In the genomic region with DNA sequence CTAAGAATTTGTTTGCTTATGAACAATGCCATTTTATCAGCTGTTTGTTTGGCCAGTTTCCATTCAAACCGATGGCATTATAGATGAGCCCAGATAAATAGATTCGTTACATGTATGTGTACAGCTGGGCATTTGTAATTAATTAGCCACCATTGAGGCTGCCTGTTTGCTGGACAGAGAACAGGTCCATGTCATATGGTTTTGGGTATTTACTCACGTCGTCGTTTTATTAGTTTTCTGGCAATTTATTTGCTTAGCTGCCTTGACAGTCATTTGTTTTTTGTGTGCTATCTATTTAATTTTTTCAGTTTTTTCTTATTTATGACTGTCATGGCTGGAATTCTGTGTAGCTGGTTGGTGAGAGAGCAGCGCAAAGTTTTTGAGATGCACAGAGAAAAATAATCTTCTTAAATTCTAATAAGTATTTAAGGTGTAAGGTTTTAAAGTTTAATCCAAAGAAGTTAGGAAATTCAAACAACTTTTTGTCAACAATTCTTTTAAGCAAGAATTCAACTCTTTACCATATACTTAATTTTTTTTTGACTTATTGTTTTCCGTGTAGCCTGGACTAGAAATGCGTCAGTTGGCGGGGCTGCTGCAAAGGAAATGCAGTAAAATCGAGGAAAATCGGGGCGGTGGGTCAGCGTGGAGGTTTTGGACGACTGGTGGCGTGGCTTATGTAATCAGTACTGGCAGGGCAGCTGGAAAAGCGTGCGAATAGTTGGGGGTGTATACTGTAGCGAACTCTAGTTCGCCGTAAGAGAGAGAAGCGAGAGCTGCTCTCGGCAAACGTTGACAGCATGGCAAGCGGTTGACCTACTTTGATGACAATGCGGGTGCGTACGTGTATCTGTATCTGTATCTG, we compare ENCODE assay signal across 1 fruit fly cellular context.
TF ChIP-seq lines count a peak whose summit lies in the region.

No protein-coding gene starts in this region.

TF ChIP-seq in whole organism, embryonic, 481 proteins besides CTCF, POLR2A, EP300 and RAD21 (continued from another document and continues in another):
- no peak for TF ChIP-seq Dref (GFP tag; IDR thresholded peaks at IDR 0.05; lab: Robert Waterston, UW)
- peak; percentile 71 for TF ChIP-seq CG5245 (GFP tag; optimal IDR thresholded peaks at IDR 0.05; lab: Kevin White, UChicago)
- TF ChIP-seq CG6854 (GFP tag; optimal IDR thresholded peaks at IDR 0.05; lab: Kevin White, UChicago), result peak; percentile 88
- peak; percentile 90 for TF ChIP-seq CG12659 (GFP tag; optimal IDR thresholded peaks at IDR 0.05; lab: Kevin White, UChicago)
- peak; percentile 91 for TF ChIP-seq CG30403 (GFP tag; optimal IDR thresholded peaks at IDR 0.05; lab: Kevin White, UChicago)
- TF ChIP-seq CG12219 (GFP tag; optimal IDR thresholded peaks at IDR 0.05; lab: Kevin White, UChicago), result peak; percentile 72
- peak; percentile 59; the same call in 1 of the 2 replicates for TF ChIP-seq Lim3 (GFP tag; IDR thresholded peaks at IDR 0.05; lab: Robert Waterston, UW)
- peak; percentile 76 for TF ChIP-seq gcm (GFP tag; optimal IDR thresholded peaks at IDR 0.05; lab: Kevin White, UChicago)
- peak; percentile 81 for TF ChIP-seq ttk (GFP tag; IDR thresholded peaks at IDR 0.05; lab: Robert Waterston, UW)
- TF ChIP-seq tna (GFP tag; IDR thresholded peaks at IDR 0.05; lab: Robert Waterston, UW; ENCODE audit: partially characterized antibody), result no peak
- peak; percentile 86 for TF ChIP-seq CG8388 (GFP tag; optimal IDR thresholded peaks at IDR 0.05; lab: Kevin White, UChicago)
- no peak for TF ChIP-seq CG1832 (GFP tag; optimal IDR thresholded peaks at IDR 0.05; lab: Kevin White, UChicago)
- TF ChIP-seq CG2202 (tag; optimal IDR thresholded peaks at IDR 0.05; lab: Kevin White, UChicago), result peak; percentile 42
- peak; percentile 38 for TF ChIP-seq CG3838 (GFP tag; optimal IDR thresholded peaks at IDR 0.05; lab: Kevin White, UChicago)
- peak; percentile 51 for TF ChIP-seq gcm2 (GFP tag; optimal IDR thresholded peaks at IDR 0.05; lab: Kevin White, UChicago)
- TF ChIP-seq CG4854 (GFP tag; optimal IDR thresholded peaks at IDR 0.05; lab: Kevin White, UChicago), result peak; percentile 79
- peak; percentile 93 for TF ChIP-seq CG2678 (tag; optimal IDR thresholded peaks at IDR 0.05; lab: Kevin White, UChicago)
- TF ChIP-seq PHDP (tag; optimal IDR thresholded peaks at IDR 0.05; lab: Kevin White, UChicago), result peak; percentile 92
- peak; percentile 74 for TF ChIP-seq E2f2 (GFP tag; IDR thresholded peaks at IDR 0.05; lab: Robert Waterston, UW)
- no peak for TF ChIP-seq amos (GFP tag; IDR thresholded peaks at IDR 0.05; lab: Robert Waterston, UW; ENCODE audit: partially characterized antibody)
- TF ChIP-seq CG8281 (tag; optimal IDR thresholded peaks at IDR 0.05; lab: Kevin White, UChicago), result peak; percentile 69
- TF ChIP-seq CG3407 (GFP tag; optimal IDR thresholded peaks at IDR 0.05; lab: Kevin White, UChicago), result peak; percentile 61
- TF ChIP-seq fru (optimal IDR thresholded peaks at IDR 0.05; lab: Kevin White, UChicago), result no peak
- TF ChIP-seq Sin3A (optimal IDR thresholded peaks at IDR 0.05; lab: Kevin White, UChicago), result no peak
- TF ChIP-seq CG10979 (tag; optimal IDR thresholded peaks at IDR 0.05; lab: Kevin White, UChicago), result peak; percentile 83
- TF ChIP-seq vfl (GFP tag; optimal IDR thresholded peaks at IDR 0.05; lab: Kevin White, UChicago), result peak; percentile 63
- TF ChIP-seq exex (tag; optimal IDR thresholded peaks at IDR 0.05; lab: Kevin White, UChicago), result peak; percentile 54
- TF ChIP-seq fd102C (GFP tag; optimal IDR thresholded peaks at IDR 0.05; lab: Kevin White, UChicago), result no peak
- TF ChIP-seq CG9797 (GFP tag; optimal IDR thresholded peaks at IDR 0.05; lab: Kevin White, UChicago), result no peak
- TF ChIP-seq B-H2 (GFP tag; optimal IDR thresholded peaks at IDR 0.05; lab: Kevin White, UChicago), result no peak
- TF ChIP-seq Opbp (GFP tag; IDR thresholded peaks at IDR 0.05; lab: Robert Waterston, UW; ENCODE audit: partially characterized antibody), result no peak
- TF ChIP-seq Dad (GFP tag; optimal IDR thresholded peaks at IDR 0.05; lab: Kevin White, UChicago), result peak; percentile 75
- no peak for TF ChIP-seq Dll (GFP tag; IDR thresholded peaks at IDR 0.05; lab: Robert Waterston, UW; ENCODE audit: partially characterized antibody)
- TF ChIP-seq cas (GFP tag; IDR thresholded peaks at IDR 0.05; lab: Robert Waterston, UW), result peak; percentile 68
- no peak for TF ChIP-seq unc-4 (GFP tag; IDR thresholded peaks at IDR 0.05; lab: Robert Waterston, UW; ENCODE audit: partially characterized antibody)
- TF ChIP-seq Oaz (GFP tag; IDR thresholded peaks at IDR 0.05; lab: Robert Waterston, UW), result peak; percentile 85
- peak; percentile 61 for TF ChIP-seq CG1529 (GFP tag; optimal IDR thresholded peaks at IDR 0.05; lab: Kevin White, UChicago)
- TF ChIP-seq jigr1 (GFP tag; IDR thresholded peaks at IDR 0.05; lab: Robert Waterston, UW), result peak; percentile 53; the same call in 1 of the 3 replicates
- peak; percentile 50; the same call in 1 of the 3 replicates for TF ChIP-seq CG2199 (GFP tag; IDR thresholded peaks at IDR 0.05; lab: Robert Waterston, UW)
- peak; percentile 77 for TF ChIP-seq CG4730 (GFP tag; IDR thresholded peaks at IDR 0.05; lab: Robert Waterston, UW)
- TF ChIP-seq Max (GFP tag; optimal IDR thresholded peaks at IDR 0.05; lab: Kevin White, UChicago), result peak; percentile 66
- TF ChIP-seq bigmax (GFP tag; optimal IDR thresholded peaks at IDR 0.05; lab: Kevin White, UChicago), result no peak
- peak; percentile 88; the same call in 2 of the 3 replicates for TF ChIP-seq B-H1 (GFP tag; IDR thresholded peaks at IDR 0.05; lab: Robert Waterston, UW)
- TF ChIP-seq CG10147 (GFP tag; optimal IDR thresholded peaks at IDR 0.05; lab: Kevin White, UChicago), result peak; percentile 82
- TF ChIP-seq slou (GFP tag; optimal IDR thresholded peaks at IDR 0.05; lab: Kevin White, UChicago), result peak; percentile 52
- TF ChIP-seq sqz (GFP tag; optimal IDR thresholded peaks at IDR 0.05; lab: Kevin White, UChicago), result peak; percentile 82
- peak; percentile 93 for TF ChIP-seq slbo (GFP tag; IDR thresholded peaks at IDR 0.05; lab: Robert Waterston, UW)
- TF ChIP-seq CG31365 (tag; optimal IDR thresholded peaks at IDR 0.05; lab: Kevin White, UChicago), result no peak
- no peak for TF ChIP-seq Hey (tag; optimal IDR thresholded peaks at IDR 0.05; lab: Kevin White, UChicago)
- peak; percentile 83 for TF ChIP-seq Ssrp (tag; optimal IDR thresholded peaks at IDR 0.05; lab: Kevin White, UChicago)
- TF ChIP-seq CG1792 (GFP tag; optimal IDR thresholded peaks at IDR 0.05; lab: Kevin White, UChicago), result peak; percentile 72
- peak; percentile 93 for TF ChIP-seq ci (GFP tag; IDR thresholded peaks at IDR 0.05; lab: Robert Waterston, UW)
- TF ChIP-seq dysf (GFP tag; IDR thresholded peaks at IDR 0.05; lab: Robert Waterston, UW), result peak; percentile 92
- peak; percentile 89 for TF ChIP-seq Rfx (GFP tag; IDR thresholded peaks at IDR 0.05; lab: Robert Waterston, UW)
- TF ChIP-seq ssp (GFP tag; IDR thresholded peaks at IDR 0.05; lab: Robert Waterston, UW), result peak; percentile 75
- no peak for TF ChIP-seq Tbp (GFP tag; optimal IDR thresholded peaks at IDR 0.05; lab: Kevin White, UChicago)
- TF ChIP-seq ems (GFP tag; optimal IDR thresholded peaks at IDR 0.05; lab: Kevin White, UChicago), result no peak
- peak; percentile 87 for TF ChIP-seq CG3281 (GFP tag; optimal IDR thresholded peaks at IDR 0.05; lab: Kevin White, UChicago)
- TF ChIP-seq cg (GFP tag; optimal IDR thresholded peaks at IDR 0.05; lab: Kevin White, UChicago), result peak; percentile 25
- peak in 1 of 2 experiments; percentile 2 for TF ChIP-seq insv (GFP tag; optimal IDR thresholded peaks at IDR 0.05; lab: Kevin White, UChicago)
- peak; percentile 93 for TF ChIP-seq CG16779 (GFP tag; IDR thresholded peaks at IDR 0.05; lab: Robert Waterston, UW)
- TF ChIP-seq inv (GFP tag; IDR thresholded peaks at IDR 0.05; lab: Robert Waterston, UW; ENCODE audit: partially characterized antibody), result no peak
- TF ChIP-seq Fer2 (tag; optimal IDR thresholded peaks at IDR 0.05; lab: Kevin White, UChicago), result peak; percentile 80
- peak; percentile 91 for TF ChIP-seq CG8924 (tag; optimal IDR thresholded peaks at IDR 0.05; lab: Kevin White, UChicago)
- peak; percentile 38 for TF ChIP-seq MTF-1 (GFP tag; optimal IDR thresholded peaks at IDR 0.05; lab: Kevin White, UChicago; ENCODE audit: borderline replicate concordance)
- TF ChIP-seq CG18011 (GFP tag; optimal IDR thresholded peaks at IDR 0.05; lab: Kevin White, UChicago), result peak; percentile 52
- no peak for TF ChIP-seq knrl (GFP tag; IDR thresholded peaks at IDR 0.05; lab: Robert Waterston, UW; ENCODE audit: partially characterized antibody)
- TF ChIP-seq CG17802 (tag; optimal IDR thresholded peaks at IDR 0.05; lab: Kevin White, UChicago), result peak; percentile 35
- TF ChIP-seq Deaf1 (tag; optimal IDR thresholded peaks at IDR 0.05; lab: Kevin White, UChicago), result peak; percentile 66
- TF ChIP-seq YL-1 (GFP tag; optimal IDR thresholded peaks at IDR 0.05; lab: Kevin White, UChicago), result no peak
- peak; percentile 82 for TF ChIP-seq CG11456 (GFP tag; IDR thresholded peaks at IDR 0.05; lab: Robert Waterston, UW)
- peak; percentile 8 for TF ChIP-seq da (GFP tag; optimal IDR thresholded peaks at IDR 0.05; lab: Kevin White, UChicago)
- TF ChIP-seq Nf-YC (tag; optimal IDR thresholded peaks at IDR 0.05; lab: Kevin White, UChicago), result peak; percentile 74
- TF ChIP-seq sug (tag; optimal IDR thresholded peaks at IDR 0.05; lab: Kevin White, UChicago), result peak; percentile 66
- TF ChIP-seq row (GFP tag; IDR thresholded peaks at IDR 0.05; lab: Robert Waterston, UW), result peak; percentile 90
- TF ChIP-seq Antp (GFP tag; optimal IDR thresholded peaks at IDR 0.05; lab: Kevin White, UChicago), result peak; percentile 69
- no peak for TF ChIP-seq nom (GFP tag; optimal IDR thresholded peaks at IDR 0.05; lab: Kevin White, UChicago)
- peak; percentile 86 for TF ChIP-seq Fer1 (GFP tag; optimal IDR thresholded peaks at IDR 0.05; lab: Kevin White, UChicago)
- peak; percentile 72 for TF ChIP-seq CG15011 (GFP tag; optimal IDR thresholded peaks at IDR 0.05; lab: Kevin White, UChicago)
- peak; percentile 85 for TF ChIP-seq ap (GFP tag; IDR thresholded peaks at IDR 0.05; lab: Robert Waterston, UW)
- TF ChIP-seq mld (GFP tag; IDR thresholded peaks at IDR 0.05; lab: Robert Waterston, UW; ENCODE audit: partially characterized antibody), result no peak
- peak; percentile 86 for TF ChIP-seq CG4424 (GFP tag; optimal IDR thresholded peaks at IDR 0.05; lab: Kevin White, UChicago)
- TF ChIP-seq gfzf (GFP tag; optimal IDR thresholded peaks at IDR 0.05; lab: Kevin White, UChicago), result no peak
- TF ChIP-seq CG11696 (GFP tag; IDR thresholded peaks at IDR 0.05; lab: Robert Waterston, UW), result peak; percentile 87
- no peak for TF ChIP-seq Bgb (GFP tag; IDR thresholded peaks at IDR 0.05; lab: Robert Waterston, UW; ENCODE audit: partially characterized antibody)
- no peak for TF ChIP-seq Dfd (GFP tag; optimal IDR thresholded peaks at IDR 0.05; lab: Kevin White, UChicago)
- peak; percentile 60; the same call in 1 of the 2 replicates for TF ChIP-seq rib (GFP tag; IDR thresholded peaks at IDR 0.05; lab: Robert Waterston, UW)
- peak; percentile 92 for TF ChIP-seq CG15269 (tag; optimal IDR thresholded peaks at IDR 0.05; lab: Kevin White, UChicago)
- peak; percentile 65 for TF ChIP-seq CG10462 (GFP tag; optimal IDR thresholded peaks at IDR 0.05; lab: Kevin White, UChicago)
- TF ChIP-seq org-1 (GFP tag; optimal IDR thresholded peaks at IDR 0.05; lab: Kevin White, UChicago), result peak; percentile 67
- TF ChIP-seq stc (GFP tag; IDR thresholded peaks at IDR 0.05; lab: Robert Waterston, UW), result peak; percentile 80
- peak; percentile 88 for TF ChIP-seq nmo (GFP tag; optimal IDR thresholded peaks at IDR 0.05; lab: Kevin White, UChicago)
- TF ChIP-seq grn (GFP tag; optimal IDR thresholded peaks at IDR 0.05; lab: Kevin White, UChicago), result peak; percentile 35
- peak; percentile 89 for TF ChIP-seq al (GFP tag; IDR thresholded peaks at IDR 0.05; lab: Robert Waterston, UW)
- TF ChIP-seq ftz-f1 (GFP tag; optimal IDR thresholded peaks at IDR 0.05; lab: Kevin White, UChicago), result no peak
- TF ChIP-seq sob (GFP tag; IDR thresholded peaks at IDR 0.05; lab: Robert Waterston, UW), result peak; percentile 92
- TF ChIP-seq CG6175 (GFP tag; IDR thresholded peaks at IDR 0.05; lab: Robert Waterston, UW), result peak; percentile 70
- TF ChIP-seq Bdp1 (GFP tag; optimal IDR thresholded peaks at IDR 0.05; lab: Kevin White, UChicago), result peak; percentile 34
- TF ChIP-seq Abd-B (GFP tag; optimal IDR thresholded peaks at IDR 0.05; lab: Kevin White, UChicago), result peak; percentile 77
- no peak for TF ChIP-seq z (GFP tag; IDR thresholded peaks at IDR 0.05; lab: Robert Waterston, UW)
- peak; percentile 45 for TF ChIP-seq btn (GFP tag; optimal IDR thresholded peaks at IDR 0.05; lab: Kevin White, UChicago)
- peak; percentile 54; the same call in 1 of the 2 replicates for TF ChIP-seq CG4360 (GFP tag; IDR thresholded peaks at IDR 0.05; lab: Robert Waterston, UW)
- TF ChIP-seq HmgZ (tag; optimal IDR thresholded peaks at IDR 0.05; lab: Kevin White, UChicago), result peak; percentile 78
- TF ChIP-seq CG9215 (GFP tag; IDR thresholded peaks at IDR 0.05; lab: Robert Waterston, UW), result peak; percentile 78
- peak; percentile 88 for TF ChIP-seq CG17361 (GFP tag; IDR thresholded peaks at IDR 0.05; lab: Robert Waterston, UW)
- TF ChIP-seq CG13123 (GFP tag; optimal IDR thresholded peaks at IDR 0.05; lab: Kevin White, UChicago), result peak; percentile 53
- peak; percentile 57; the same call in 1 of the 2 replicates for TF ChIP-seq CG17612 (GFP tag; IDR thresholded peaks at IDR 0.05; lab: Robert Waterston, UW)
- peak; percentile 91 for TF ChIP-seq CG12391 (tag; optimal IDR thresholded peaks at IDR 0.05; lab: Kevin White, UChicago)
- peak; percentile 65; the same call in 1 of the 2 replicates for TF ChIP-seq chm (GFP tag; IDR thresholded peaks at IDR 0.05; lab: Robert Waterston, UW)
- TF ChIP-seq sens (GFP tag; lab: Kevin White, UChicago), result peak; percentile 97
- peak; percentile 56 for TF ChIP-seq disco-r (GFP tag; optimal IDR thresholded peaks at IDR 0.05; lab: Kevin White, UChicago)
- TF ChIP-seq sna (GFP tag; IDR thresholded peaks at IDR 0.05; lab: Robert Waterston, UW; ENCODE audit: partially characterized antibody), result no peak
- TF ChIP-seq CG2129 (GFP tag; IDR thresholded peaks at IDR 0.05; lab: Robert Waterston, UW; ENCODE audit: partially characterized antibody), result no peak
- TF ChIP-seq run (tag; optimal IDR thresholded peaks at IDR 0.05; lab: Kevin White, UChicago), result peak; percentile 83
- TF ChIP-seq oc (tag; optimal IDR thresholded peaks at IDR 0.05; lab: Kevin White, UChicago), result peak; percentile 69
- TF ChIP-seq crp (GFP tag; optimal IDR thresholded peaks at IDR 0.05; lab: Kevin White, UChicago), result peak in 1 of 2 experiments; percentile 33
- TF ChIP-seq klu (GFP tag; IDR thresholded peaks at IDR 0.05; lab: Robert Waterston, UW), result peak; percentile 75
- no peak for TF ChIP-seq zen2 (GFP tag; IDR thresholded peaks at IDR 0.05; lab: Robert Waterston, UW; ENCODE audit: partially characterized antibody)
- TF ChIP-seq vvl (GFP tag; IDR thresholded peaks at IDR 0.05; lab: Robert Waterston, UW), result peak; percentile 95
